Fruit fly (Drosophila melanogaster) whole organism, embryonic: Measurements from ENCODE around the gene Rab39.
A peak's percentile ranks its signal among the peaks of the same experiment; 100 is the strongest.

ENCODE experiments used
- Asciz ChIP-seq: fragments of 200-800 bp; sonication (Bioruptor generic); optimal IDR thresholded peaks from 2 replicates; lab custom pipeline; 2017; ENCODE audit warnings: missing biosample characterization, mild to moderate bottlenecking, missing genetic modification characterization, missing genetic modification reagents
- CG10979 ChIP-seq: fragments of 200-800 bp; sonication (Bioruptor generic); optimal IDR thresholded peaks from 2 replicates; lab custom pipeline; 2018; ENCODE audit warnings: missing biosample characterization, mild to moderate bottlenecking, missing genetic modification characterization, moderate library complexity
- CG11085 ChIP-seq: fragments of 200-800 bp; sonication (Bioruptor generic); IDR thresholded peaks from 2 replicates; pipeline ENCODE4 v1.3.6; 2022; ENCODE audit warnings: missing biosample characterization, missing genetic modification characterization
- CG17328 ChIP-seq: fragments of 200-800 bp; sonication (Bioruptor generic); IDR thresholded peaks from 2 replicates; pipeline ENCODE4 v1.3.6; 2022; ENCODE audit warnings: missing biosample characterization, missing genetic modification characterization
- CG17568 ChIP-seq: fragments of 200-800 bp; sonication (Bioruptor generic); optimal IDR thresholded peaks from 2 replicates; lab custom pipeline; 2018; ENCODE audit warnings: missing biosample characterization, mild to moderate bottlenecking, missing genetic modification characterization, moderate library complexity
- CG18599 ChIP-seq: fragments of 200-800 bp; sonication (Bioruptor generic); optimal IDR thresholded peaks from 3 replicates; lab custom pipeline; 2017; ENCODE audit warnings: missing biosample characterization, missing genetic modification characterization, mild to moderate bottlenecking, moderate library complexity, missing genetic modification reagents
- CG3163 ChIP-seq: fragments of 200-800 bp; sonication (Bioruptor generic); optimal IDR thresholded peaks from 3 replicates; lab custom pipeline; 2016; ENCODE audit warnings: missing biosample characterization, missing genetic modification characterization
- CG32532 ChIP-seq: fragments of 200-800 bp; sonication (Bioruptor generic); IDR thresholded peaks from 2 replicates; pipeline ENCODE4 v1.3.6; 2022; ENCODE audit warnings: missing biosample characterization, missing genetic modification characterization
- CG33557 ChIP-seq: fragments of 200-800 bp; sonication (Bioruptor generic); optimal IDR thresholded peaks from 2 replicates; lab custom pipeline; 2019; ENCODE audit warnings: missing biosample characterization, mild to moderate bottlenecking, missing genetic modification characterization, moderate library complexity
- CG4328 ChIP-seq: fragments of 200-800 bp; sonication (Bioruptor generic); optimal IDR thresholded peaks from 3 replicates; lab custom pipeline; 2017; ENCODE audit warnings: missing biosample characterization, missing genetic modification reagents, missing genetic modification characterization
- CG43689 ChIP-seq: fragments of 200-800 bp; sonication (Bioruptor generic); IDR thresholded peaks from 2 replicates; pipeline ENCODE4 v1.3.6; 2022; ENCODE audit warnings: missing biosample characterization, missing genetic modification characterization
- CG4707 ChIP-seq: fragments of 200-800 bp; sonication (Bioruptor generic); optimal IDR thresholded peaks from 2 replicates; lab custom pipeline; 2018; ENCODE audit warnings: missing biosample characterization, mild to moderate bottlenecking, missing genetic modification characterization, moderate library complexity
- CG5953 ChIP-seq: fragments of 200-800 bp; sonication (Bioruptor generic); IDR thresholded peaks from 2 replicates; pipeline ENCODE4 v1.3.6; 2022; ENCODE audit warnings: missing biosample characterization, missing genetic modification characterization
- CG9215 ChIP-seq: fragments of 200-800 bp; sonication (Bioruptor generic); IDR thresholded peaks from 2 replicates; pipeline ENCODE4 v1.3.6; 2022; ENCODE audit warnings: missing biosample characterization, missing genetic modification characterization
- CG9437 ChIP-seq: fragments of 200-800 bp; sonication (Bioruptor generic); optimal IDR thresholded peaks from 2 replicates; lab custom pipeline; 2018; ENCODE audit warnings: missing biosample characterization, mild to moderate bottlenecking, missing genetic modification characterization
- Drgx ChIP-seq: fragments of 200-800 bp; sonication (Bioruptor generic); IDR thresholded peaks from 2 replicates; pipeline ENCODE4 v1.3.6; 2022; ENCODE audit warnings: missing biosample characterization, missing genetic modification characterization
- HLHmδ ChIP-seq: fragments of 200-800 bp; sonication (Bioruptor generic); optimal IDR thresholded peaks from 2 replicates; lab custom pipeline; 2018; ENCODE audit warnings: missing biosample characterization, mild to moderate bottlenecking, missing genetic modification characterization, moderate library complexity
- Hr78 ChIP-seq, 2 experiments: fragments of 200-800 bp in 1 of 2; fragments of >200 bp in 1 of 2; sonication (Bioruptor generic) in 1 of 2; optimal IDR thresholded peaks; 2 replicates each; lab custom pipeline; 2017 to 2019; ENCODE audit warnings: missing biosample characterization in 2 of 2, missing genetic modification characterization in 2 of 2, mild to moderate bottlenecking in 1 of 2, moderate library complexity in 1 of 2
- Kr ChIP-seq: fragments of 200-800 bp; sonication (Bioruptor generic); optimal IDR thresholded peaks from 2 replicates; lab custom pipeline; 2017; ENCODE audit warnings: missing biosample characterization, mild to moderate bottlenecking, missing genetic modification characterization
- Lhr ChIP-seq: fragments of 200-800 bp; sonication (Bioruptor generic); optimal IDR thresholded peaks from 3 replicates; lab custom pipeline; 2017; ENCODE audit warnings: mild to moderate bottlenecking, missing biosample characterization, missing genetic modification reagents, missing genetic modification characterization
- MTF-1 ChIP-seq: fragments of 200-800 bp; sonication (Bioruptor generic); optimal IDR thresholded peaks from 2 replicates; lab custom pipeline; 2018; ENCODE audit warnings: missing biosample characterization, mild to moderate bottlenecking, missing genetic modification characterization, borderline replicate concordance
- NFAT ChIP-seq: fragments of 200-800 bp; sonication (Bioruptor generic); IDR thresholded peaks from 2 replicates; pipeline ENCODE4 v1.3.6; 2022; ENCODE audit warnings: missing biosample characterization, missing genetic modification characterization
- Optix ChIP-seq: fragments of 200-800 bp; sonication (Bioruptor generic); IDR thresholded peaks from 3 replicates; pipeline ENCODE4 v1.3.6; 2022; ENCODE audit warnings: missing biosample characterization, missing genetic modification characterization
- PHDP ChIP-seq: fragments of 200-800 bp; sonication (Bioruptor generic); optimal IDR thresholded peaks from 3 replicates; lab custom pipeline; 2018; ENCODE audit warnings: missing biosample characterization, mild to moderate bottlenecking, missing genetic modification characterization, moderate library complexity
- Pdp1 ChIP-seq, 2 experiments: fragments of 200-800 bp; sonication (Bioruptor generic); optimal IDR thresholded peaks; 3 replicates each; lab custom pipeline; 2016; ENCODE audit warnings: missing biosample characterization in 2 of 2, missing genetic modification characterization in 2 of 2, mild to moderate bottlenecking in 1 of 2, moderate library complexity in 1 of 2
- Sry-δ ChIP-seq: fragments of 200-800 bp; sonication (Bioruptor generic); optimal IDR thresholded peaks from 2 replicates; lab custom pipeline; 2016; ENCODE audit warnings: missing biosample characterization, missing genetic modification characterization
- Xbp1 ChIP-seq: fragments of 200-800 bp; sonication (Bioruptor generic); optimal IDR thresholded peaks from 3 replicates; lab custom pipeline; 2016; ENCODE audit warnings: missing biosample characterization, mild to moderate bottlenecking, missing genetic modification characterization
- abd-A ChIP-seq: fragments of 200-800 bp; sonication (Bioruptor generic); optimal IDR thresholded peaks from 3 replicates; lab custom pipeline; 2019; ENCODE audit warnings: missing biosample characterization, mild to moderate bottlenecking, missing genetic modification characterization, moderate library complexity
- ash1 ChIP-seq: fragments of 200-800 bp; sonication (Bioruptor generic); optimal IDR thresholded peaks from 2 replicates; lab custom pipeline; 2018; ENCODE audit warnings: missing biosample characterization, mild to moderate bottlenecking, missing genetic modification characterization
- cg ChIP-seq: fragments of 200-800 bp; sonication (Bioruptor generic); optimal IDR thresholded peaks from 3 replicates; lab custom pipeline; 2019; ENCODE audit warnings: missing biosample characterization, mild to moderate bottlenecking, missing genetic modification characterization, moderate library complexity
- chinmo ChIP-seq: fragments of 200-800 bp; sonication (Bioruptor generic); IDR thresholded peaks from 4 replicates; pipeline ENCODE4 v1.3.6; 2022; ENCODE audit warnings: missing biosample characterization, missing genetic modification characterization; ENCODE audit not compliant: partially characterized antibody
- croc ChIP-seq: fragments of 200-800 bp; sonication (Bioruptor generic); conservative IDR thresholded peaks from 3 replicates; pipeline ENCODE4 v1.3.6; 2022; ENCODE audit warnings: missing biosample characterization, missing genetic modification characterization
- fd3F ChIP-seq: fragments of 200-800 bp; sonication (Bioruptor generic); optimal IDR thresholded peaks from 2 replicates; lab custom pipeline; 2018; ENCODE audit warnings: missing biosample characterization, mild to moderate bottlenecking, missing genetic modification characterization, moderate library complexity
- hkb ChIP-seq, 2 experiments: fragments of 200-800 bp in 1 of 2; fragments of >200 bp in 1 of 2; sonication (Bioruptor generic) in 1 of 2; IDR thresholded peaks in 1 of 2; optimal IDR thresholded peaks in 1 of 2; 2 replicates each; pipeline versions ENCODE4 v1.3.6 to Lab custom; 2017 to 2022; ENCODE audit warnings: missing biosample characterization in 1 of 2, missing genetic modification characterization in 1 of 2
- insv ChIP-seq, 2 experiments: fragments of 200-800 bp; sonication (Bioruptor generic); optimal IDR thresholded peaks; 3 replicates each; lab custom pipeline; 2016 to 2018; ENCODE audit warnings: missing biosample characterization in 2 of 2, missing genetic modification characterization in 2 of 2
- inv ChIP-seq: fragments of 200-800 bp; sonication (Bioruptor generic); IDR thresholded peaks from 2 replicates; pipeline ENCODE4 v1.3.6; 2022; ENCODE audit warnings: missing biosample characterization, missing genetic modification characterization; ENCODE audit not compliant: partially characterized antibody
- ken ChIP-seq: fragments of 200-800 bp; sonication (Bioruptor generic); IDR thresholded peaks from 3 replicates; pipeline ENCODE4 v1.3.6; 2022; ENCODE audit warnings: missing biosample characterization, missing genetic modification characterization
- lilli ChIP-seq: fragments of 200-800 bp; sonication (Bioruptor generic); optimal IDR thresholded peaks from 3 replicates; lab custom pipeline; 2016; ENCODE audit warnings: missing biosample characterization, missing genetic modification characterization
- peb ChIP-seq: fragments of 200-800 bp; sonication (Bioruptor generic); IDR thresholded peaks from 2 replicates; pipeline ENCODE4 v1.3.6; 2022; ENCODE audit warnings: missing biosample characterization, missing genetic modification characterization
- row ChIP-seq: fragments of 200-800 bp; sonication (Bioruptor generic); IDR thresholded peaks from 3 replicates; pipeline ENCODE4 v1.3.6; 2022; ENCODE audit warnings: missing biosample characterization, missing genetic modification characterization
- sd ChIP-seq: fragments of 200-800 bp; sonication (Bioruptor generic); optimal IDR thresholded peaks from 3 replicates; lab custom pipeline; 2018; ENCODE audit warnings: missing biosample characterization, mild to moderate bottlenecking, missing genetic modification characterization, moderate library complexity
- shn ChIP-seq: fragments of 200-800 bp; sonication (Bioruptor generic); optimal IDR thresholded peaks from 3 replicates; lab custom pipeline; 2016; ENCODE audit warnings: missing biosample characterization, missing genetic modification characterization
- slbo ChIP-seq: fragments of 200-800 bp; sonication (Bioruptor generic); IDR thresholded peaks from 2 replicates; pipeline ENCODE4 v1.3.6; 2022; ENCODE audit warnings: missing biosample characterization, missing genetic modification characterization
- sqz ChIP-seq: fragments of 200-800 bp; sonication (Bioruptor generic); optimal IDR thresholded peaks from 3 replicates; lab custom pipeline; 2018; ENCODE audit warnings: missing biosample characterization, mild to moderate bottlenecking, missing genetic modification characterization
- trh ChIP-seq: fragments of 200-800 bp; sonication (Bioruptor generic); optimal IDR thresholded peaks from 2 replicates; lab custom pipeline; 2016; ENCODE audit warnings: missing biosample characterization, missing genetic modification characterization
- twi ChIP-seq: fragments of 200-800 bp; optimal IDR thresholded peaks from 2 replicates; lab custom pipeline; 2019; ENCODE audit warnings: missing biosample characterization, mild to moderate bottlenecking, missing genetic modification characterization, moderate library complexity
- zfh1 ChIP-seq: fragments of 200-800 bp; sonication (Bioruptor generic); IDR thresholded peaks from 3 replicates; pipeline ENCODE4 v1.3.6; 2022; ENCODE audit warnings: missing biosample characterization, missing genetic modification characterization

Rab39 gene

DNA sequence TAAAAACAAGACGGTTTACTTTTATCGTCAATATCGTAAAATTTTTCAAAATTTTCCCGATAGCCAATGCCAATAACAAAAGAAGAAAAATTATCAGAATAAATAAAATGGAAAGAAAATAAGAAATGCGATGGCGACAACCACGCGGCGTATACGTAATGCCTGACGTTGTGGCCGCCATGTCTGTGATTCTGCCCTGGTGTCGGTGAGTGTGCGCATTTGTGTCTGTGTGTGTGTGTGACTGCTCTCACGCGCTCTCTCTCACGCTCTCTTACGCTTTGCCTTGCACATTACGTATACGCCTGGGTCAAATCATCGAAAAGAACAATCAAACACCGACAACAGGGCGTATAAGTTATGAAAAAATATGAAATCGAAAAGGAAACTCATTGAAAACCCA is 39.9 kb upstream of the Rab39 start (continued):
- TF ChIP-seq CG3163 (GFP tag; lab: Kevin White, UChicago) = peak; percentile 69
- TF ChIP-seq Hr78 (GFP tag; optimal IDR thresholded peaks at IDR 0.05; lab: Kevin White, UChicago) = peak in 1 of 2 experiments; percentile 11
- TF ChIP-seq cg (GFP tag; lab: Kevin White, UChicago) = peak; percentile 69
- no peak for TF ChIP-seq insv (GFP tag; optimal IDR thresholded peaks at IDR 0.05; lab: Kevin White, UChicago)
- TF ChIP-seq Lhr (GFP tag; lab: Kevin White, UChicago) = no peak
- TF ChIP-seq slbo (GFP tag; lab: Robert Waterston, UW) = no peak
- peak; percentile 68 for TF ChIP-seq CG9437 (GFP tag; lab: Kevin White, UChicago)
- TF ChIP-seq HLHmδ (GFP tag; lab: Kevin White, UChicago) = peak; percentile 56
- TF ChIP-seq CG32532 (GFP tag; lab: Robert Waterston, UW) = peak; percentile 27; the same call in 1 of the 2 replicates
- no peak for TF ChIP-seq CG17328 (GFP tag; lab: Robert Waterston, UW)
- 0 out of 3 replicates have a peak, but pooled peaks have one; percentile 11 for TF ChIP-seq zfh1
- TF ChIP-seq MTF-1 = peak; percentile 22
- no peak for TF ChIP-seq fd3F (GFP tag; lab: Kevin White, UChicago)
- TF ChIP-seq Pdp1 (GFP tag; optimal IDR thresholded peaks at IDR 0.05; lab: Kevin White, UChicago) = peak in 1 of 2 experiments; percentile 89
- peak; percentile 66; the same call in 1 of the 4 replicates for TF ChIP-seq chinmo (GFP tag; lab: Robert Waterston, UW)
- peak; percentile 14 for TF ChIP-seq Asciz (GFP tag; lab: Kevin White, UChicago)
- TF ChIP-seq CG10979 (tag; lab: Kevin White, UChicago) = peak; percentile 24

DNA sequence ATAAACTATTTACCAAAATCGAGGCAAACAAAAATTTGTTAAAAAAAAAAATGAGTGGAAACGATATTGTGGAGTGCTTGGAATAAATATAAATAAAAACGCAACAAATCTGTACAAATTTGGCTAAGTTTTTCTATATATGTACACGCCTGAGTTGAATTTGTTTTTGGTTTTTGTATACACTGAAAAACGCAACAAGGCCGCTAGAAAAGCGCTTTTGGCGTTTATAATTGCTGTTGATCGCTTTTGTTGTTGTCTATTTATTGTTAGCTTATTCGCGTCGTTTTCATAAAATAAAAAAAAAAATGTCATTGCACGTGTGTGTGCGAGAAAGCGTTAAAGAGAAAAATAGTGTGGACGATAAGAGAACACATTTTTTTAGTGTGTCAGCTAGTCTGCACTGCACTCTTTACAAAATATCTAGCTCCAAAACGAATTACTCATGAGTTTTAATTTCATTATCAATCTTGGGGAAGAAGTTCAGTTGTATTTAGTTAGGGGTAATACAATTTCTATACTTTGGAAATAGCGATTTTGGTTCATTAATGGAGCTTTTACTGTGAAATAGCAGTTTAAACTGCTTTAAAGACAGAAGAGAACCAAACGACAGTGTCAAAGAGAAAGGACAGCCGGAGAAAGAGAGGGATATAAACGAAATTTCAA is 39.2 kb upstream of the Rab39 start:
- TF ChIP-seq lilli (peak; percentile 11), CG9215 (GFP tag; lab: Robert Waterston, UW) (no peak), trh (GFP tag; lab: Kevin White, UChicago) (no peak), croc (GFP tag; lab: Robert Waterston, UW) (no peak), peb (GFP tag; lab: Robert Waterston, UW) (no peak), fd3F (GFP tag; lab: Kevin White, UChicago) (no peak), CG18599 (GFP tag; lab: Kevin White, UChicago) (peak; percentile 29), Kr (GFP tag; lab: Kevin White, UChicago) (no peak), PHDP (tag; lab: Kevin White, UChicago) (no peak), ken (GFP tag; lab: Robert Waterston, UW) (no peak), Optix (no peak), CG11085 (no peak), sqz (GFP tag; lab: Kevin White, UChicago) (peak; percentile 4), inv (GFP tag; lab: Robert Waterston, UW) (no peak), CG5953 (GFP tag; lab: Robert Waterston, UW) (no peak), Xbp1 (GFP tag; lab: Kevin White, UChicago) (no peak), CG4328 (GFP tag; lab: Kevin White, UChicago) (no peak), Drgx (peak; percentile 17; the same call in 1 of the 2 replicates), twi (no peak), row (GFP tag; lab: Robert Waterston, UW) (peak; percentile 25; the same call in 1 of the 3 replicates), CG43689 (GFP tag; lab: Robert Waterston, UW) (no peak), NFAT (GFP tag; lab: Robert Waterston, UW) (no peak), shn (GFP tag; lab: Kevin White, UChicago) (no peak), abd-A (tag; lab: Kevin White, UChicago) (no peak), hkb (optimal IDR thresholded peaks at IDR 0.05; lab: Kevin White, UChicago) (no peak), hkb (GFP tag; IDR thresholded peaks at IDR 0.05; lab: Robert Waterston, UW) (no peak), sd (tag; lab: Kevin White, UChicago) (no peak), CG33557 (GFP tag; lab: Kevin White, UChicago) (no peak), CG4707 (GFP tag; lab: Kevin White, UChicago) (no peak), Sry-δ (GFP tag; lab: Kevin White, UChicago) (no peak), CG3163 (GFP tag; lab: Kevin White, UChicago) (peak; percentile 93), ash1 (no peak), CG17568 (no peak)
